Fruit fly (Drosophila melanogaster) whole organism: Measurements from ENCODE around the gene inaE.

Experiments
- EcR ChIP-seq, 2 experiments: fragments of >200 bp; optimal IDR thresholded peaks; 2 replicates each; lab custom pipeline; 2017; ENCODE audit warnings: missing biosample characterization in 2 of 2, missing genetic modification characterization in 2 of 2, missing genetic modification reagents in 2 of 2
- usp ChIP-seq: fragments of >200 bp; optimal IDR thresholded peaks from 2 replicates; lab custom pipeline; 2017; ENCODE audit warnings: missing biosample characterization, missing genetic modification characterization, mixed read lengths

- TF ChIP-seq usp (GFP tag; lab: Kevin White, UChicago) (no peak), EcR (GFP tag; optimal IDR thresholded peaks at IDR 0.05; lab: Kevin White, UChicago) (no peak)
These were observed 54.7 kb downstream of the inaE start for dm6 chrX:13838255-13838654.
